Worm (Caenorhabditis elegans): ENCODE results near the gene txt-14.

DNA sequence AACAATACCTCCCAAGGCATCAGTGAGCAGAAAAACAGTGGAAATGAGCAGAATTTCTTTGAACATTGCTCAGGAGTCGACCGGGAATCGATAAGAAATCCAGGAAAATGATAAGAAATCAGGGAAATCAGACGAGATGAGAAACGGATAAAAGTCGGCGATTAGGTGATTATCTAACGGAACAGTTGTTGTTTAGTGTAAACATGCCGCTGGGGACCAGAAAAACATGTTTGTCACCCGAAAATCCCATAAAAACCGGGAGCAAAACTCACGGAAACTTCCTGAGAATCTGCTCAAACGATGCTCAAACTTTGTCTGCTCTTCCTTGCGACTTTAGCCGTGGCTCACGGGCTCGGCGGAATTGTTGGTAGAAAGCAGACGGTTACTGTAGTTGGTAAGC is 26.0 kb upstream of the txt-14 start, which contains the start of the genes ttr-24 and ttr-25:
- TF ChIP-seq med-1 (GFP tag; optimal IDR thresholded peaks at IDR 0.05; ENCODE audit: insufficient read depth) (no peak), flt-1 (GFP tag; IDR thresholded peaks at IDR 0.05) (no peak), klf-2 (GFP tag; conservative IDR thresholded peaks at IDR 0.05) (no peak), ztf-23 (GFP tag; IDR thresholded peaks at IDR 0.05) (no peak), T22C8.4 (GFP tag; IDR thresholded peaks at IDR 0.05) (no peak)
